Fruit fly (Drosophila melanogaster) whole organism, embryonic: Measurements from ENCODE around the gene CG33158.

Source experiments
- Atf-2 ChIP-seq: fragments of 200-800 bp; sonication (Bioruptor generic); optimal IDR thresholded peaks from 2 replicates; lab custom pipeline; 2016; ENCODE audit warnings: missing biosample characterization, missing genetic modification characterization
- Atf6 ChIP-seq: fragments of 200-800 bp; sonication (Bioruptor generic); IDR thresholded peaks from 2 replicates; pipeline ENCODE4 v1.3.6; 2022; ENCODE audit warnings: missing biosample characterization, missing genetic modification characterization
- Blimp-1 ChIP-seq: fragments of 200-800 bp; sonication (Bioruptor generic); optimal IDR thresholded peaks from 3 replicates; lab custom pipeline; 2018; ENCODE audit warnings: missing biosample characterization, missing genetic modification characterization, mild to moderate bottlenecking, moderate library complexity, missing genetic modification reagents
- CG10543 ChIP-seq: fragments of 200-800 bp; sonication (Bioruptor generic); optimal IDR thresholded peaks from 3 replicates; lab custom pipeline; 2017; ENCODE audit warnings: missing biosample characterization, mild to moderate bottlenecking, missing genetic modification characterization, moderate library complexity
- CG12659 ChIP-seq: fragments of 200-800 bp; sonication (Bioruptor generic); optimal IDR thresholded peaks from 3 replicates; lab custom pipeline; 2017; ENCODE audit warnings: mild to moderate bottlenecking, missing biosample characterization, missing genetic modification reagents, missing genetic modification characterization
- CG13123 ChIP-seq: fragments of 200-800 bp; sonication (Bioruptor generic); optimal IDR thresholded peaks from 2 replicates; lab custom pipeline; 2016; ENCODE audit warnings: missing biosample characterization, missing genetic modification characterization
- CG15479 ChIP-seq: fragments of 200-800 bp; sonication (Bioruptor generic); optimal IDR thresholded peaks from 3 replicates; lab custom pipeline; 2019; ENCODE audit warnings: missing biosample characterization, mild to moderate bottlenecking, missing genetic modification characterization, moderate library complexity
- CG15514 ChIP-seq: fragments of 200-800 bp; sonication (Bioruptor generic); optimal IDR thresholded peaks from 3 replicates; lab custom pipeline; 2017; ENCODE audit warnings: missing biosample characterization, missing genetic modification characterization, mild to moderate bottlenecking, moderate library complexity, missing genetic modification reagents
- CG17361 ChIP-seq: fragments of 200-800 bp; sonication (Bioruptor generic); IDR thresholded peaks from 3 replicates; pipeline ENCODE4 v1.3.6; 2022; ENCODE audit warnings: missing biosample characterization, missing genetic modification characterization
- CG17612 ChIP-seq: fragments of 200-800 bp; sonication (Bioruptor generic); IDR thresholded peaks from 2 replicates; pipeline ENCODE4 v1.3.6; 2022; ENCODE audit warnings: missing biosample characterization, missing genetic modification characterization
- CG17829 ChIP-seq: fragments of 200-800 bp; optimal IDR thresholded peaks from 2 replicates; lab custom pipeline; 2019; ENCODE audit warnings: missing biosample characterization, mild to moderate bottlenecking, missing genetic modification characterization, moderate library complexity
- CG30403 ChIP-seq: fragments of 200-800 bp; sonication (Bioruptor generic); optimal IDR thresholded peaks from 3 replicates; lab custom pipeline; 2016; ENCODE audit warnings: missing biosample characterization, missing genetic modification characterization
- CG31388 ChIP-seq: fragments of 200-800 bp; sonication (Bioruptor generic); optimal IDR thresholded peaks from 2 replicates; lab custom pipeline; 2016; ENCODE audit warnings: missing biosample characterization, missing genetic modification characterization
- CG33213 ChIP-seq: fragments of 200-800 bp; sonication (Bioruptor generic); optimal IDR thresholded peaks from 3 replicates; lab custom pipeline; 2016; ENCODE audit warnings: missing biosample characterization, missing genetic modification characterization
- CG34376 ChIP-seq: fragments of 200-800 bp; sonication (Bioruptor generic); optimal IDR thresholded peaks from 2 replicates; lab custom pipeline; 2018; ENCODE audit warnings: missing biosample characterization, mild to moderate bottlenecking, missing genetic modification characterization
- CG3847 ChIP-seq: fragments of 200-800 bp; sonication (Bioruptor generic); IDR thresholded peaks from 2 replicates; pipeline ENCODE4 v1.3.6; 2022; ENCODE audit warnings: missing biosample characterization, missing genetic modification characterization
- CG4617 ChIP-seq: fragments of 200-800 bp; sonication (Bioruptor generic); optimal IDR thresholded peaks from 3 replicates; lab custom pipeline; 2016; ENCODE audit warnings: missing biosample characterization, missing genetic modification characterization, borderline replicate concordance
- CG6254 ChIP-seq: fragments of 200-800 bp; sonication (Bioruptor generic); optimal IDR thresholded peaks from 3 replicates; lab custom pipeline; 2017; ENCODE audit warnings: mild to moderate bottlenecking, missing biosample characterization, missing genetic modification reagents, missing genetic modification characterization
- CG6272 ChIP-seq: fragments of 200-800 bp; sonication (Bioruptor generic); IDR thresholded peaks from 2 replicates; pipeline ENCODE4 v1.3.6; 2022; ENCODE audit warnings: missing biosample characterization, missing genetic modification characterization
- CG7745 ChIP-seq: fragments of 200-800 bp; sonication (Bioruptor generic); optimal IDR thresholded peaks from 2 replicates; lab custom pipeline; 2018; ENCODE audit warnings: missing biosample characterization, mild to moderate bottlenecking, missing genetic modification characterization, moderate library complexity
- CG9215 ChIP-seq: fragments of 200-800 bp; sonication (Bioruptor generic); IDR thresholded peaks from 2 replicates; pipeline ENCODE4 v1.3.6; 2022; ENCODE audit warnings: missing biosample characterization, missing genetic modification characterization
- Doc3 ChIP-seq: fragments of 200-800 bp; sonication (Bioruptor generic); IDR thresholded peaks from 3 replicates; pipeline ENCODE4 v1.3.6; 2022; ENCODE audit warnings: missing biosample characterization, missing genetic modification characterization; ENCODE audit not compliant: partially characterized antibody
- HLH4C ChIP-seq: fragments of 200-800 bp; sonication (Bioruptor generic); IDR thresholded peaks from 3 replicates; pipeline ENCODE4 v1.3.6; 2022; ENCODE audit warnings: missing biosample characterization, missing genetic modification characterization; ENCODE audit not compliant: partially characterized antibody
- Hmr ChIP-seq: fragments of 200-800 bp; sonication (Bioruptor generic); optimal IDR thresholded peaks from 3 replicates; lab custom pipeline; 2017; ENCODE audit warnings: mild to moderate bottlenecking, missing biosample characterization, missing genetic modification reagents, missing genetic modification characterization
- Hr3 ChIP-seq: fragments of 200-800 bp; sonication (Bioruptor generic); optimal IDR thresholded peaks from 3 replicates; lab custom pipeline; 2016; ENCODE audit warnings: missing biosample characterization, missing genetic modification characterization
- Hr51 ChIP-seq, 2 experiments: fragments of 200-800 bp; sonication (Bioruptor generic); optimal IDR thresholded peaks; 2 replicates in 1 of 2; 3 replicates in 1 of 2; lab custom pipeline; 2016 to 2018; ENCODE audit warnings: missing biosample characterization in 2 of 2, missing genetic modification characterization in 2 of 2, mild to moderate bottlenecking in 1 of 2, moderate library complexity in 1 of 2
- Jarid2 ChIP-seq: fragments of 200-800 bp; sonication (Bioruptor generic); optimal IDR thresholded peaks from 3 replicates; lab custom pipeline; 2017; ENCODE audit warnings: mild to moderate bottlenecking, missing biosample characterization, missing genetic modification reagents, missing genetic modification characterization
- YL-1 ChIP-seq: fragments of 200-800 bp; sonication (Bioruptor generic); optimal IDR thresholded peaks from 3 replicates; lab custom pipeline; 2017; ENCODE audit warnings: missing biosample characterization, mild to moderate bottlenecking, missing genetic modification characterization
- al ChIP-seq: fragments of 200-800 bp; sonication (Bioruptor generic); IDR thresholded peaks from 2 replicates; pipeline ENCODE4 v1.3.6; 2022; ENCODE audit warnings: missing biosample characterization, missing genetic modification characterization
- ato ChIP-seq: fragments of 200-800 bp; sonication (Bioruptor generic); IDR thresholded peaks from 2 replicates; pipeline ENCODE4 v1.3.6; 2022; ENCODE audit warnings: missing biosample characterization, missing genetic modification characterization; ENCODE audit not compliant: partially characterized antibody
- bcd ChIP-seq: fragments of 200-800 bp; sonication (Bioruptor generic); optimal IDR thresholded peaks from 2 replicates; lab custom pipeline; 2017; ENCODE audit warnings: missing biosample characterization, mild to moderate bottlenecking, missing genetic modification characterization
- bsh ChIP-seq, 2 experiments: fragments of 200-800 bp; sonication (Bioruptor generic); optimal IDR thresholded peaks; 2 replicates each; lab custom pipeline; 2017 to 2018; ENCODE audit warnings: mild to moderate bottlenecking in 2 of 2, missing biosample characterization in 2 of 2, missing genetic modification characterization in 2 of 2, moderate library complexity in 1 of 2
- corto ChIP-seq: fragments of 200-800 bp; sonication (Bioruptor generic); optimal IDR thresholded peaks from 2 replicates; lab custom pipeline; 2016; ENCODE audit warnings: missing biosample characterization, mild to moderate bottlenecking, missing genetic modification characterization, moderate library complexity
- crc ChIP-seq: fragments of 200-800 bp; sonication (Bioruptor generic); optimal IDR thresholded peaks from 2 replicates; lab custom pipeline; 2016; ENCODE audit warnings: missing biosample characterization, missing genetic modification characterization
- fd96Cb ChIP-seq: fragments of 200-800 bp; sonication (Bioruptor generic); optimal IDR thresholded peaks from 2 replicates; lab custom pipeline; 2018; ENCODE audit warnings: missing biosample characterization, mild to moderate bottlenecking, missing genetic modification characterization, moderate library complexity
- grau ChIP-seq: fragments of 200-800 bp; optimal IDR thresholded peaks from 3 replicates; lab custom pipeline; 2019; ENCODE audit warnings: missing biosample characterization, mild to moderate bottlenecking, missing genetic modification characterization, moderate library complexity
- inv ChIP-seq: fragments of 200-800 bp; sonication (Bioruptor generic); IDR thresholded peaks from 2 replicates; pipeline ENCODE4 v1.3.6; 2022; ENCODE audit warnings: missing biosample characterization, missing genetic modification characterization; ENCODE audit not compliant: partially characterized antibody
- knrl ChIP-seq: fragments of 200-800 bp; sonication (Bioruptor generic); IDR thresholded peaks from 3 replicates; pipeline ENCODE4 v1.3.6; 2022; ENCODE audit warnings: missing biosample characterization, missing genetic modification characterization; ENCODE audit not compliant: partially characterized antibody
- lbe ChIP-seq: fragments of 200-800 bp; sonication (Bioruptor generic); optimal IDR thresholded peaks from 2 replicates; lab custom pipeline; 2016; ENCODE audit warnings: missing biosample characterization, mild to moderate bottlenecking, missing genetic modification characterization
- onecut ChIP-seq: fragments of 200-800 bp; sonication (Bioruptor generic); IDR thresholded peaks from 2 replicates; pipeline ENCODE4 v1.3.6; 2022; ENCODE audit warnings: missing biosample characterization, missing genetic modification characterization
- ranshi ChIP-seq: fragments of 200-800 bp; sonication (Bioruptor generic); IDR thresholded peaks from 2 replicates; pipeline ENCODE4 v1.3.6; 2022; ENCODE audit warnings: missing biosample characterization, missing genetic modification characterization
- salm ChIP-seq: fragments of 200-800 bp; sonication (Bioruptor generic); optimal IDR thresholded peaks from 2 replicates; lab custom pipeline; 2018; ENCODE audit warnings: missing biosample characterization, mild to moderate bottlenecking, missing genetic modification characterization
- sc ChIP-seq, 3 experiments: fragments of >200 bp in 2 of 3; fragments of 200-800 bp in 1 of 3; sonication (Bioruptor generic) in 1 of 3; optimal IDR thresholded peaks; 2 replicates in 2 of 3; 3 replicates in 1 of 3; lab custom pipeline; 2017; ENCODE audit warnings: mild to moderate bottlenecking in 1 of 3, missing biosample characterization in 1 of 3, missing genetic modification characterization in 1 of 3, missing genetic modification reagents in 1 of 3
- trem ChIP-seq: fragments of 200-800 bp; optimal IDR thresholded peaks from 3 replicates; lab custom pipeline; 2019; ENCODE audit warnings: missing biosample characterization, mild to moderate bottlenecking, missing genetic modification characterization, moderate library complexity
- vfl ChIP-seq: fragments of 200-800 bp; sonication (Bioruptor generic); optimal IDR thresholded peaks from 2 replicates; lab custom pipeline; 2016; ENCODE audit warnings: missing biosample characterization, missing genetic modification characterization
- wek ChIP-seq: fragments of 200-800 bp; sonication (Bioruptor generic); optimal IDR thresholded peaks from 3 replicates; lab custom pipeline; 2018; ENCODE audit warnings: missing biosample characterization, mild to moderate bottlenecking, missing genetic modification characterization, moderate library complexity
- zen2 ChIP-seq: fragments of 200-800 bp; sonication (Bioruptor generic); IDR thresholded peaks from 3 replicates; pipeline ENCODE4 v1.3.6; 2022; ENCODE audit warnings: missing biosample characterization, missing genetic modification characterization; ENCODE audit not compliant: partially characterized antibody

The CG33158 gene

dm6 chr3L:16412394-16412950, 6.9 kb upstream of the CG33158 start, which contains the start of gene Serinc (continued):
- TF ChIP-seq CG34376 (peak; percentile 25), Atf-2 (GFP tag; lab: Kevin White, UChicago) (peak; percentile 53), corto (GFP tag; lab: Kevin White, UChicago) (no peak), Hr51 (GFP tag; optimal IDR thresholded peaks at IDR 0.05; lab: Kevin White, UChicago) (peak in 1 of 2 experiments; percentile 39), CG12659 (peak; percentile 84), CG9215 (peak; percentile 46; the same call in 1 of the 2 replicates), CG15514 (GFP tag; lab: Kevin White, UChicago) (peak; percentile 78), trem (tag; lab: Kevin White, UChicago) (peak; percentile 88), CG13123 (no peak), onecut (peak; percentile 76), CG33213 (peak; percentile 67), salm (tag; lab: Kevin White, UChicago) (no peak), Atf6 (0 out of 2 replicates have a peak, but pooled peaks have one; percentile 9), CG7745 (tag; lab: Kevin White, UChicago) (no peak), CG6272 (GFP tag; lab: Robert Waterston, UW) (peak; percentile 47; the same call in 1 of the 2 replicates), CG3847 (GFP tag; lab: Robert Waterston, UW) (peak; percentile 75), HLH4C (GFP tag; lab: Robert Waterston, UW) (peak; percentile 95), Doc3 (peak; percentile 98), fd96Cb (tag; lab: Kevin White, UChicago) (peak; percentile 34), YL-1 (GFP tag; lab: Kevin White, UChicago) (peak; percentile 81), Hmr (GFP tag; lab: Kevin White, UChicago) (peak; percentile 69), bsh (GFP tag; optimal IDR thresholded peaks at IDR 0.05; lab: Kevin White, UChicago) (peak in 1 of 2 experiments; percentile 42), CG17361 (GFP tag; lab: Robert Waterston, UW) (peak; percentile 65; the same call in 2 of the 3 replicates), sc (optimal IDR thresholded peaks at IDR 0.05; lab: Kevin White, UChicago) (no peak), sc (GFP tag; optimal IDR thresholded peaks at IDR 0.05; lab: Kevin White, UChicago) (peak; percentile 5), ranshi (0 out of 2 replicates have a peak, but pooled peaks have one; percentile 42), CG4617 (peak; percentile 91), bcd (peak; percentile 65), al (GFP tag; lab: Robert Waterston, UW) (0 out of 2 replicates have a peak, but pooled peaks have one; percentile 34), crc (GFP tag; lab: Kevin White, UChicago) (peak; percentile 6), Jarid2 (no peak), Blimp-1 (no peak), ato (GFP tag; lab: Robert Waterston, UW) (peak; percentile 97), CG17612 (GFP tag; lab: Robert Waterston, UW) (no peak), CG15479 (GFP tag; lab: Kevin White, UChicago) (no peak), knrl (peak; percentile 99), zen2 (GFP tag; lab: Robert Waterston, UW) (peak; percentile 97), CG30403 (peak; percentile 70), grau (tag; lab: Kevin White, UChicago) (peak; percentile 56), CG10543 (GFP tag; lab: Kevin White, UChicago) (peak; percentile 74), wek (GFP tag; lab: Kevin White, UChicago) (peak; percentile 6), lbe (GFP tag; lab: Kevin White, UChicago) (peak; percentile 56), CG6254 (GFP tag; lab: Kevin White, UChicago) (no peak), CG31388 (peak; percentile 17), vfl (GFP tag; lab: Kevin White, UChicago) (peak; percentile 59), inv (GFP tag; lab: Robert Waterston, UW) (peak; percentile 97), CG17829 (tag; lab: Kevin White, UChicago) (peak; percentile 59), Hr3 (GFP tag; lab: Kevin White, UChicago) (peak; percentile 56)
